Worm (Caenorhabditis elegans) whole organism, young adult: ENCODE data around the gene comt-2.
"Not testable (repeated sequence)": the region's sequence is repeated elsewhere in the genome, so short reads cannot be mapped to it uniquely, and the experiment has no call there.

Experiments used
- B0019.2 ChIP-seq: fragments of 200-800 bp; sonication (Bioruptor generic); conservative IDR thresholded peaks from 2 replicates; pipeline ENCODE4 v1.3.6; 2022; ENCODE audit warnings: missing genetic modification reagents, missing genetic modification characterization, missing compliant biosample characterization
- B0261.1 ChIP-seq: sonication (generic microtip); optimal IDR thresholded peaks from 2 replicates; lab custom pipeline; 2016; ENCODE audit warnings: mild to moderate bottlenecking, missing genetic modification characterization, moderate library complexity, missing compliant biosample characterization
- C17E4.6 ChIP-seq: fragments of 200-800 bp; sonication (Bioruptor generic); IDR thresholded peaks from 2 replicates; pipeline ENCODE4 v1.3.6; 2022; ENCODE audit warnings: missing genetic modification reagents, missing genetic modification characterization, missing compliant biosample characterization
- D2030.7 ChIP-seq: fragments of 200-800 bp; sonication (Bioruptor generic); IDR thresholded peaks from 2 replicates; pipeline ENCODE4 v1.3.6; 2022; ENCODE audit warnings: missing genetic modification reagents, missing genetic modification characterization, missing compliant biosample characterization
- F37B4.10 ChIP-seq: fragments of 200-800 bp; sonication (Bioruptor generic); IDR thresholded peaks from 2 replicates; pipeline ENCODE4 v1.3.6; 2022; ENCODE audit warnings: missing genetic modification characterization, missing compliant biosample characterization
- K12H6.12 ChIP-seq: fragments of 200-800 bp; sonication (Bioruptor generic); optimal IDR thresholded peaks from 2 replicates; lab custom pipeline; 2018; ENCODE audit warnings: mild to moderate bottlenecking, missing genetic modification characterization, missing compliant biosample characterization
- Y53F4B.3 ChIP-seq: fragments of 200-800 bp; sonication (Bioruptor generic); IDR thresholded peaks from 2 replicates; pipeline ENCODE4 v1.3.6; 2022; ENCODE audit warnings: missing genetic modification reagents, missing genetic modification characterization, missing compliant biosample characterization
- Y53G8AR.9 ChIP-seq: fragments of 200-800 bp; sonication (Bioruptor generic); conservative IDR thresholded peaks from 2 replicates; pipeline ENCODE4 v1.3.6; 2022; ENCODE audit warnings: missing genetic modification reagents, missing genetic modification characterization, missing compliant biosample characterization
- Y56A3A.18 ChIP-seq: fragments of 200-800 bp; sonication (Bioruptor generic); IDR thresholded peaks from 2 replicates; pipeline ENCODE4 v1.3.6; 2022; ENCODE audit warnings: missing genetic modification reagents, missing genetic modification characterization, missing compliant biosample characterization
- Y67H2A.10 ChIP-seq: fragments of 200-800 bp; sonication (Bioruptor generic); conservative IDR thresholded peaks from 2 replicates; pipeline ENCODE4 v1.3.6; 2022; ENCODE audit warnings: missing genetic modification reagents, missing genetic modification characterization, missing compliant biosample characterization
- akir-1 ChIP-seq: fragments of 200-800 bp; sonication (Bioruptor generic); optimal IDR thresholded peaks from 2 replicates; lab custom pipeline; 2018; ENCODE audit warnings: mild to moderate bottlenecking, missing genetic modification characterization, moderate library complexity, missing compliant biosample characterization
- bed-2 ChIP-seq: fragments of 200-800 bp; sonication (Bioruptor generic); IDR thresholded peaks from 2 replicates; pipeline ENCODE4 v1.3.6; 2022; ENCODE audit warnings: missing genetic modification reagents, missing genetic modification characterization, missing compliant biosample characterization
- cebp-2 ChIP-seq: fragments of 200-800 bp; sonication (Bioruptor generic); IDR thresholded peaks from 2 replicates; pipeline ENCODE4 v1.3.6; 2022; ENCODE audit warnings: missing genetic modification characterization, missing compliant biosample characterization
- ceh-100 ChIP-seq: fragments of 200-800 bp; sonication (Bioruptor generic); IDR thresholded peaks from 2 replicates; pipeline ENCODE4 v1.3.6; 2022; ENCODE audit warnings: missing genetic modification reagents, missing genetic modification characterization, missing compliant biosample characterization
- ceh-79 ChIP-seq: sonication (generic microtip); optimal IDR thresholded peaks from 2 replicates; lab custom pipeline; 2017; ENCODE audit warnings: mild to moderate bottlenecking, missing genetic modification characterization, missing compliant biosample characterization
- egl-18 ChIP-seq: fragments of 200-800 bp; sonication (Bioruptor generic); IDR thresholded peaks from 2 replicates; pipeline ENCODE4 v1.3.6; 2022; ENCODE audit warnings: missing genetic modification reagents, missing genetic modification characterization, missing compliant biosample characterization
- egl-44 ChIP-seq: fragments of 200-800 bp; sonication (Bioruptor generic); IDR thresholded peaks from 2 replicates; pipeline ENCODE4 v1.3.6; 2022; ENCODE audit warnings: missing genetic modification reagents, missing genetic modification characterization, missing compliant biosample characterization
- fkh-3 ChIP-seq: sonication (generic microtip); optimal IDR thresholded peaks from 2 replicates; lab custom pipeline; 2016; ENCODE audit warnings: mild to moderate bottlenecking, missing genetic modification characterization, missing compliant biosample characterization
- him-1 ChIP-seq: sonication (generic microtip); optimal IDR thresholded peaks from 2 replicates; lab custom pipeline; 2016; ENCODE audit warnings: missing genotype, missing genetic modification reagents, missing genetic modification characterization, missing compliant biosample characterization
- lag-1 ChIP-seq: fragments of 200-800 bp; sonication (Bioruptor generic); IDR thresholded peaks from 2 replicates; pipeline ENCODE4 v1.3.6; 2022; ENCODE audit warnings: missing genetic modification reagents, missing genetic modification characterization, missing compliant biosample characterization
- lin-26 ChIP-seq: fragments of 200-800 bp; sonication (Bioruptor generic); IDR thresholded peaks from 2 replicates; pipeline ENCODE4 v1.3.6; 2022; ENCODE audit warnings: missing genetic modification reagents, missing genetic modification characterization, missing compliant biosample characterization
- madf-6 ChIP-seq: fragments of 200-800 bp; sonication (Bioruptor generic); IDR thresholded peaks from 2 replicates; pipeline ENCODE4 v1.3.6; 2022; ENCODE audit warnings: missing genetic modification reagents, missing genetic modification characterization, missing compliant biosample characterization
- madf-8 ChIP-seq: fragments of 200-800 bp; sonication (Bioruptor generic); conservative IDR thresholded peaks from 2 replicates; pipeline ENCODE4 v1.3.6; 2022; ENCODE audit warnings: missing genetic modification reagents, missing genetic modification characterization, missing compliant biosample characterization
- mes-4 ChIP-seq: sonication (generic microtip); optimal IDR thresholded peaks from 2 replicates; lab custom pipeline; 2016; ENCODE audit warnings: missing genotype, missing genetic modification characterization, missing compliant biosample characterization
- nfya-2 ChIP-seq: fragments of 200-800 bp; sonication (Bioruptor generic); IDR thresholded peaks from 2 replicates; pipeline ENCODE4 v1.3.6; 2022; ENCODE audit warnings: missing genetic modification reagents, missing genetic modification characterization, missing compliant biosample characterization
- nfyb-1 ChIP-seq: fragments of 200-800 bp; sonication (Bioruptor generic); IDR thresholded peaks from 2 replicates; pipeline ENCODE4 v1.3.6; 2022; ENCODE audit warnings: missing genetic modification reagents, missing genetic modification characterization, missing compliant biosample characterization
- nhr-120 ChIP-seq: fragments of 200-800 bp; sonication (Bioruptor generic); IDR thresholded peaks from 2 replicates; pipeline ENCODE4 v1.3.6; 2022; ENCODE audit warnings: missing genetic modification characterization, missing compliant biosample characterization
- nhr-27 ChIP-seq: fragments of 200-800 bp; sonication (Bioruptor generic); optimal IDR thresholded peaks from 2 replicates; lab custom pipeline; 2018; ENCODE audit warnings: mild to moderate bottlenecking, missing genetic modification characterization, moderate library complexity, missing compliant biosample characterization
- rpc-1 ChIP-seq, 2 experiments: fragments of 150-350 bp in 1 of 2; sonication (generic microtip) in 1 of 2; optimal IDR thresholded peaks; 2 replicates each; lab custom pipeline; 2014 to 2018; ENCODE audit warnings: missing biosample characterization in 1 of 2, missing genetic modification characterization in 1 of 2, missing genetic modification reagents in 1 of 2, missing genotype in 1 of 2
- sea-2 ChIP-seq: fragments of 200-800 bp; sonication (Bioruptor generic); IDR thresholded peaks from 2 replicates; pipeline ENCODE4 v1.3.6; 2022; ENCODE audit warnings: missing genetic modification characterization, missing compliant biosample characterization
- snpc-1.1 ChIP-seq: sonication (generic microtip); optimal IDR thresholded peaks from 2 replicates; lab custom pipeline; 2017; ENCODE audit warnings: missing genetic modification characterization, mild to moderate bottlenecking, missing compliant biosample characterization, antibody characterized with exemption, moderate library complexity, missing genotype, missing genetic modification reagents; ENCODE audit not compliant: insufficient read depth
- sptf-2 ChIP-seq: fragments of 200-800 bp; sonication (Bioruptor generic); optimal IDR thresholded peaks from 2 replicates; lab custom pipeline; 2018; ENCODE audit warnings: mild to moderate bottlenecking, missing genetic modification characterization, missing compliant biosample characterization
- tbp1 ChIP-seq: fragments of 200-800 bp; sonication (Bioruptor generic); optimal IDR thresholded peaks from 2 replicates; lab custom pipeline; 2018; ENCODE audit warnings: mild to moderate bottlenecking, missing genetic modification characterization, missing compliant biosample characterization
- unc-130 ChIP-seq: sonication (generic microtip); optimal IDR thresholded peaks from 2 replicates; lab custom pipeline; 2016; ENCODE audit warnings: missing genetic modification reagents, missing genetic modification characterization, missing compliant biosample characterization
- zfh-2 ChIP-seq: fragments of 200-800 bp; sonication (Bioruptor generic); conservative IDR thresholded peaks from 2 replicates; pipeline ENCODE4 v1.3.6; 2022; ENCODE audit warnings: missing genetic modification reagents, missing genetic modification characterization, missing compliant biosample characterization
- zim-3 ChIP-seq: sonication (generic microtip); optimal IDR thresholded peaks from 2 replicates; lab custom pipeline; 2017; ENCODE audit warnings: mild to moderate bottlenecking, missing genetic modification characterization, moderate library complexity, missing compliant biosample characterization
- ztf-22 ChIP-seq: fragments of 200-800 bp; sonication (Bioruptor generic); optimal IDR thresholded peaks from 2 replicates; lab custom pipeline; 2018; ENCODE audit warnings: mild to moderate bottlenecking, missing genetic modification characterization, moderate library complexity, missing compliant biosample characterization
- ztf-26 ChIP-seq: sonication (generic microtip); optimal IDR thresholded peaks from 2 replicates; lab custom pipeline; 2017; ENCODE audit warnings: missing genetic modification characterization, missing compliant biosample characterization
- ztf-28 ChIP-seq: fragments of 200-800 bp; sonication (Bioruptor generic); IDR thresholded peaks from 2 replicates; pipeline ENCODE4 v1.3.6; 2022; ENCODE audit warnings: missing genetic modification reagents, missing genetic modification characterization, missing compliant biosample characterization
- ztf-6 ChIP-seq: fragments of 200-800 bp; sonication (Bioruptor generic); IDR thresholded peaks from 2 replicates; pipeline ENCODE4 v1.3.6; 2022; ENCODE audit warnings: missing genetic modification reagents, missing genetic modification characterization, missing compliant biosample characterization

Gene comt-2

DNA sequence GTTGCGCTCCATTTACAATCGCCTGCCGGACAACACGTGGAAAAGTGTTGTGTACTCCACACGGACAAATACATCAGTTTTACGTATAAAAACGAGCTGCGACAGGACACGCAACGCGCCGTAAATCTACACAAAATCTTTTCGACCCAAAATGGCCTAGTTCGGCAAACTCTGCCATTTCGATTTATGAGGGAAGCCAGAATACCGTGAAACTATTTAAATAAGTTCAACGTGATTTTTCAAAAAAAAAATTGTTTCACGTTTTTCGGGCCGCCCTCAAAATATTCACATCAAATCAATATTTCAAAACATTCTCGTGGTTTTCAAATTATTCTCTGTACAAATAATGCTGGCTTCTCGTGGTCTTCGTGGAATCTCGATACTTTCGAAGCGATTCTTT is 32.6 kb upstream of the comt-2 start, which contains the start of gene F36D3.8:
Gene F36D3.8, plus strand, starts transcription at position 301 of the 400 bp plus-strand sequence.
- TF ChIP-seq madf-6 (no peak), nhr-27 (tag; lab: Kevin White, UChicago) (no peak), Y56A3A.18 (GFP tag; lab: Robert Waterston, UW) (no peak), C17E4.6 (GFP tag; lab: Robert Waterston, UW) (no peak), him-1 (tag; lab: Kevin White, UChicago) (no peak), ceh-79 (no peak), ztf-28 (no peak), B0019.2 (GFP tag; lab: Robert Waterston, UW) (no peak)

DNA sequence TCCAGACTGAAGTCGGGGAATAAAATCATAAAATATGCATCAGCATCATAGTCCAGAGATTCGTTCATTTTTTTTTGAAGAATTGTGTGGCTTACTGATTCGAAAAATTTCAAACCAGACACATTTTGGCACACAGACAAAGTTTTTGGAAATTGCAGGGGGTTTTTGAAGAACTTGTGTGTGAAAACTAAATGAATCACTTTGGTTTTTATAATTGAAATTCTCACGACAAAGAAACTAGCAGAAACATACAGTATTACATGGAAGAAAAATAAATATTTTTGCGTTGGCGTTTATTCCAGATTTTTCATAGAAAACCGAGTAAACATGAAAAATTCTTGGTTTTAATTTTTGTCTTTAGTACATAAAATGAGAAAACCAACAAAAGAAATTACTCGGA is 28.0 kb upstream of the comt-2 start, which contains the start of gene srw-34:
Gene srw-34, minus strand, starts transcription at position 101 of the 400 bp plus-strand sequence.
- TF ChIP-seq cebp-2, result no peak
- no peak for TF ChIP-seq nhr-120 (GFP tag; lab: Robert Waterston, UW)
- no peak for TF ChIP-seq rpc-1 (optimal IDR thresholded peaks at IDR 0.05; lab: Kevin White, UChicago)
- no peak for TF ChIP-seq rpc-1 (tag; optimal IDR thresholded peaks at IDR 0.05; lab: Kevin White, UChicago)
- no peak for TF ChIP-seq egl-44 (GFP tag; lab: Robert Waterston, UW)
- TF ChIP-seq Y67H2A.10 (GFP tag; lab: Robert Waterston, UW), result no peak
- no peak for TF ChIP-seq madf-6
- TF ChIP-seq, all 124 proteins: peak for 0

DNA sequence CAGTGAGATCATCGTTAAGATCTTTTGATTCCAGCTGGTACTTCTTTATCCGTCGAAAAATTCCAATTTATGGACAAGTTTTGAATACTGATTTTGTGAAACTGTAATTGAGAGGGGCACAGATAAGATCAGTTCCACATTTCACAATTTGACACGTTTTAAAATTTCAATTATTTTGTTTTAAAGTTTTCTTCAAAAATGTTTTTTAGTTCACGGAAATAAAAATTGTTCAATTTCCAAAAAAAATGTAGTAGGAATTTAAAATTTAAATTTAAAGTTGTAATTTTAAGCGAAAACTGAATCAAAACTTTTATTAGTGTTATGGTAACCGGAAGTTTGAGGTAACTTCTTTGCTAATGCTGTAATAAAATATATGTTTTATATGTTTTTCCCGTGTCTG is 23.3 kb upstream of the comt-2 start, which contains the start of gene F36D3.4:
Gene F36D3.4, minus strand, starts transcription at position 101 of the 400 bp plus-strand sequence.
- TF ChIP-seq mes-4 (tag; lab: Kevin White, UChicago), result no peak

DNA sequence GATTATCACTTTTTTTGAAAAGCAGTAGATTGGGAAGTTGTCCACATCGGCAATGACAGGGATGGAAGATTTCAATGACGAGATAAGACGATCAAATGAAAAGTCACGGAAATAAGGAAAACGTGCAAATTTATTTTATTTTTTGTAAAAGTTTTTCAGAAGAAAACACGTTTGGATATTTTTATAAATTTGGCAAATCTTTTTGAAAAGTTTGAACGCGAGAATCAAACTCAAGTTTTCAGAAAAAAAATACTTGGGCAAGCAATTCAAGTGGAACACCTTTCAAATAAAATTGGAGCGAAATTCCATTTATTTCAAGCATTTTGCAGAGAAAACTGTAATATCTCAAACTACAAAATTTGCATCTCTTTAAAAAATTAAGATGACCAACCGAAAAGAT is 20.9 kb upstream of the comt-2 start, which contains the start of gene F36D3.5:
Gene F36D3.5, minus strand, starts transcription at position 101 of the 400 bp plus-strand sequence.
- not testable (repeated sequence) for TF ChIP-seq ztf-26 (tag; lab: Kevin White, UChicago); ztf-22 (GFP tag; lab: Kevin White, UChicago); Y53F4B.3 (GFP tag; lab: Robert Waterston, UW)

DNA sequence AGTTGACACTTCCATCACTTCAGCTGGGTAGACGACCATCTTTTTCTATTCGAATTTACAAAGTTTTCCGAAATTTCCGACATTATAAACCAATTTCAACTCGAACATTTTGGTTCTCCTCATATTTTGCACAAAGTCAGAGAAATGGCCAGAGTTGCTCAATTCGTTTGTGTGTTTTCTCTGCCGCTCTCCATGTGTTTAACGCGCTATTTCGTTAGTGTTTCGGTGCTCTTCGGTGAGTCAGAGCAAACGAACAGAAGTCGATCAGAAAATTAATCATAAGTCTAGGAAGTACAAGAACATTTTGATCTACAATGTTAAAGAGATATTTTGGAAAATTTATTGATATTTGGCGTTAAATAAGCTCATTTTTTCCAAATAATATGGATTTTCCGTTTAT is 14.4 kb upstream of the comt-2 start, which contains the start of gene srr-3:
Gene srr-3, minus strand, starts transcription at position 101 of the 400 bp plus-strand sequence.
- TF ChIP-seq akir-1 (GFP tag; lab: Kevin White, UChicago) (no peak), zim-3 (no peak), tbp1 (GFP tag; lab: Kevin White, UChicago) (no peak), lin-26 (GFP tag; lab: Robert Waterston, UW) (no peak), nhr-27 (tag; lab: Kevin White, UChicago) (no peak), nfyb-1 (GFP tag; lab: Robert Waterston, UW) (no peak), Y53G8AR.9 (GFP tag; lab: Robert Waterston, UW) (no peak)

DNA sequence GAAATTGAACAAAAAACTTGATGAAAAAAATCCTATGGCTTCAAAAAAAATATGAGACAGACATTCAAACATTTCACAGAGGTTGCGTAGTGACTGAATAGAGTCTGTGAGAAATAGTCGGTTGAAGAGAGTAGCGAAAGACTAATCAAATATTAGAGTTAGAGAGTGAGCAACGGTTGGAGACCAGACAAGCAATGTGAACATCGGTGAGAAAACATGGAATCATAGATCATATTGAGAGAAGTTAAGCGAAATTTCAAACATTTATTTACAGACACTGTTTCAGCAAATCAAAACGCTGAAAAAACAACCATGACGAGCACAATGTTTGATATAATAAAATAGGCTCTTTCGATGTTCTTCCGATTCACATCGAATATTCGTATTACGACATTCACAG is 12.4 kb upstream of the comt-2 start:
- TF ChIP-seq madf-8 (GFP tag; lab: Robert Waterston, UW) (no peak), him-1 (tag; lab: Kevin White, UChicago) (no peak), ztf-6 (GFP tag; lab: Robert Waterston, UW) (no peak), sptf-2 (no peak), bed-2 (GFP tag; lab: Robert Waterston, UW) (no peak), D2030.7 (GFP tag; lab: Robert Waterston, UW) (no peak), sea-2 (no peak), zfh-2 (GFP tag; lab: Robert Waterston, UW) (no peak), F37B4.10 (GFP tag; lab: Robert Waterston, UW) (no peak), B0261.1 (tag; lab: Kevin White, UChicago) (no peak), lag-1 (GFP tag; lab: Robert Waterston, UW) (no peak), nfya-2 (GFP tag; lab: Robert Waterston, UW) (no peak), K12H6.12 (tag; lab: Kevin White, UChicago) (no peak), fkh-3 (tag; lab: Kevin White, UChicago) (no peak), egl-18 (GFP tag; lab: Robert Waterston, UW) (no peak), ceh-100 (no peak), unc-130 (no peak), snpc-1.1 (tag; lab: Kevin White, UChicago) (no peak)
